Fruit fly (Drosophila melanogaster): ENCODE data around the gene TotZ.

TotZ gene

DNA sequence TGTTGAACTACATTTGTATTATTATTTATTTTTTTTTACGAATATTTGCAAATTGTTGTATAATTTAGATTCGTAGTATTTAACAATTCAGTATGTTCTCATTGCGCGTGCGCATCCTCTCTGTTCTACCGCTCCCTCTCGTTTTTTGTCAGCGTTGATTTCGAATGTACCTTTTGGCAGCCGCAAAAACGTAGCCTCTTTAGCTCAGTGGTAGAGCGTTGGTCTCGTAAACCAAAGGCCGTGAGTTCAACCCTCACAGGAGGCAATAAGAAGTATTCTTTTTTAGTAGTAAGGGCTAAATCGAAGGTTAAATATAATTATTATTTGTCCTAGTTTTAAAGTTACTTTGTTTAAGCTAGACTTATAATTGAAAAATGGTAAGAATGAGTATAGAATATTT, 13.0 kb downstream of the TotZ start:
- TF ChIP-seq usp (GFP tag; optimal IDR thresholded peaks at IDR 0.05) (no peak), EcR (GFP tag; optimal IDR thresholded peaks at IDR 0.05) (no peak), Dll (optimal IDR thresholded peaks at IDR 0.05) (no peak), pan (optimal IDR thresholded peaks at IDR 0.05) (no peak), psq (optimal IDR thresholded peaks at IDR 0.05) (no peak), CG8478 (optimal IDR thresholded peaks at IDR 0.05) (no peak)

DNA sequence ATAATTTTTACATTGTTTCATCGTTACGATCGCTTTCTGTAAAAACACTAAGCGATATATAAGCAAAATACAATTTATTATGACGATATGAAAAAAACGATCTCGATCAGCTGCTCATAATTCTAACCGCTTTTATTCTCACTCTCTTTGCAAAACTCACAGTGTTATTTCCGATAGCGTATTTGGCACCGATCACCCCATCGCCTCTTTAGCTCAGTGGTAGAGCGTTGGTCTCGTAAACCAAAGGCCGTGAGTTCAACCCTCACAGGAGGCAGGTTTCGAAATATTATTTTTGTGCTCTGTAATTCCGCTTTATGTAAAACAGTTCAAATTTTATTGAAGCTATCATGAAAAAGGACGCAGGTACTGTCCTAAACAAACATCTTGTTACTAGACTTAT, 13.4 kb downstream of the TotZ start:
- TF ChIP-seq usp (GFP tag; optimal IDR thresholded peaks at IDR 0.05) (no peak), Dll (optimal IDR thresholded peaks at IDR 0.05) (no peak), CG8478 (optimal IDR thresholded peaks at IDR 0.05) (no peak), psq (optimal IDR thresholded peaks at IDR 0.05) (no peak), EcR (GFP tag; optimal IDR thresholded peaks at IDR 0.05) (no peak), pan (optimal IDR thresholded peaks at IDR 0.05) (no peak)

DNA sequence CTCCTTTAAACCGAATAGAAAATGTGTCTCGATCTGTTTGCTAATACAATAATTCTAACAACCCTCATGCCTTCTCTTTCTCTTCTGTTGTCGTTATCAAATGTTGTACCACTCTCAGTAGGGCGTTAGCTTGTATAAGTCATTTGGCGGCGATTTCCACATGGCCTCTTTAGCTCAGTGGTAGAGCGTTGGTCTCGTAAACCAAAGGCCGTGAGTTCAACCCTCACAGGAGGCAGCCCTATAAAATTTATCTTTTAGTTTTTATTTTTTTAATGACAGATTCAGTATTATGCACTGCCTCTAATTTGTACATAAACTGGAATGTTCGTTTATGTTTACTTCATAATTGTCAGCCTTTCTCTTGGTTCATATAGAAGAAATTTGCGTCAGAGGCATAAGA, 14.0 kb downstream of the TotZ start:
- TF ChIP-seq usp (GFP tag; optimal IDR thresholded peaks at IDR 0.05) (no peak), pan (optimal IDR thresholded peaks at IDR 0.05) (no peak), Dll (optimal IDR thresholded peaks at IDR 0.05) (no peak), psq (optimal IDR thresholded peaks at IDR 0.05) (no peak), EcR (GFP tag; optimal IDR thresholded peaks at IDR 0.05) (no peak), CG8478 (optimal IDR thresholded peaks at IDR 0.05) (no peak)

DNA sequence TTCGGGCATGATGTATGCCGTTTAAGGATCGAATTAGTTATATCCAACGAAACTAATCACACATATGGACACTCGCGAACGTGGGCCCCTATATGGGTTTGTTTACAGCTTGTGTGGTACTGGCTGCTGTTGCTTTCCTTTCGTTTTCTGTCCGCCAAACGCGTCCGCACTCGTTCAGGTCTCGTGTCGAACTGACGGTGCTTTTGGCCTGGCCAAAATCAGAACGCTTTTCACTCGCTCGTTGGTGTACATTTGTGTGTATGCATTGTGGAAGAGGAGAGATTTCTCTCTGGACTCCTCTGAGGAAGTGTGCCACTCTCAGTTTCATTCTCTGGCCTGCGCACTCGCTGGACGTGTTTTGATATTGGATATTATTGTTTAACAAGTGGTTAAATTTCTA, 19.6 kb downstream of the TotZ start, which contains the start of gene Ktl:
Gene Ktl, minus strand, starts transcription at position 193 of the 400 bp plus-strand sequence.
- no peak for TF ChIP-seq Dll (optimal IDR thresholded peaks at IDR 0.05)

DNA sequence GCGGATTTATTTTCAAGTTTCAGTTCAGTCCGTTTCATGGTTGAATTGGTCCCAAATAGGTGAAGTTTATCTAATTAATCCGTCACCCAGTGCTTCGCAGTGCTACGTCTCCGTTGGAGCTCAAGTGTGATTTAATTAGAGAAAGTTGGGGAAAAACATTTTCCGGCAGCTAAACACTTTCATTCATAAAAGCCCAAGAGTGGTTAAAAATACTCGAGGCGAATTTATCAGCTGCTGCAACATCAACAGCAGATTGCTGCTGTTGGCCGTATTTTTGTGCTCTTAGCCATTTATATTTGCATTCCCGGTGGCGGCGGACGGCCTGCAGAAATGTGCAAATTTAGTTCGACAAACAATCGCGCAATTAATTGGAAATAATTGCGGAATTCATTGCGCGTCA, 24.1 kb downstream of the TotZ start, which contains the start of gene Grik:
Gene Grik, plus strand, starts transcription at position 301 of the 400 bp plus-strand sequence.
- TF ChIP-seq pan (optimal IDR thresholded peaks at IDR 0.05) (no peak), psq (optimal IDR thresholded peaks at IDR 0.05) (no peak), usp (GFP tag; optimal IDR thresholded peaks at IDR 0.05) (no peak), CG8478 (optimal IDR thresholded peaks at IDR 0.05) (no peak), Dll (optimal IDR thresholded peaks at IDR 0.05) (no peak), EcR (GFP tag; optimal IDR thresholded peaks at IDR 0.05) (no peak)

DNA sequence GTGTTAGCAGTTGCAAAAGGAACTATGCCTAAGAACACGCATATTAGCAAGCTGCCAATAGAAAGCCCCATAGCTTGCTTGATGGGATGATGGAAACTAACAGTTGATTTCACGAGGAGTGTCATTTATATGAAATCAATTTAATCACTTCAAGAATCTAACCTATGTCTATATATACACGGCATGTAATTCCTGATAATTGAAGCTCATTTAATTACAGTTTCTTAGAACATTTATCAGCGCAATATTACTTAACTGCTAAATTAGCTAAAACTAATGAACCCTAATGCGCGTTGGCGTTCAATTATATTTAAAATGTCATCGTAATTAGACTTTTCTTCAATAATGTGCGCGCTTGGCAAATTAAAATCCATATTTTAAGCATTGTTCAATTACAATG, 27.9 kb downstream of the TotZ start, which contains the start of gene TotX:
Gene TotX, minus strand, starts transcription at position 101 of the 400 bp plus-strand sequence.
- TF ChIP-seq psq (optimal IDR thresholded peaks at IDR 0.05) (no peak), usp (GFP tag; optimal IDR thresholded peaks at IDR 0.05) (no peak), Dll (optimal IDR thresholded peaks at IDR 0.05) (no peak), pan (optimal IDR thresholded peaks at IDR 0.05) (no peak), CG8478 (optimal IDR thresholded peaks at IDR 0.05) (no peak), EcR (GFP tag; optimal IDR thresholded peaks at IDR 0.05) (no peak)

DNA sequence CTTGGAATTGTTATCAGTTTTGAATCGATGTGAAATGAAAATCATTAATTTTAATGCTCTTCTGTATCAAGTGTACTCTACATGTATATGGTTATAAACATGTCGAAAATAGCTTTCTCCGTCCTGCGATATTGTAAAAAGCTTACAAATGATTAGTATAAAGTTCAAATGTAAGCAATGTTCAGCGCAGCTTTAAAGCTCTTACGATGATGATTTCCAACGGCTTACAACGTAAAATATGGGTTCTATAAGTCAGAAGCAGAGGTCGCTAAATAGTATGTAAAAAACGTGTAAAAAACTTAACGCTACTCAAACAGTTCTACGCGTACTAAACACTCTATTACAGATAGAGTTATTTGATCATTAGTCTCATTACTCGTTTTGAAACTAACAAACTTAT, 31.1 kb downstream of the TotZ start:
- TF ChIP-seq CG8478 (optimal IDR thresholded peaks at IDR 0.05), result no peak
- TF ChIP-seq psq (optimal IDR thresholded peaks at IDR 0.05), result no peak
- TF ChIP-seq usp (GFP tag; optimal IDR thresholded peaks at IDR 0.05), result no peak
- no peak for TF ChIP-seq pan (optimal IDR thresholded peaks at IDR 0.05)
- TF ChIP-seq EcR (GFP tag; optimal IDR thresholded peaks at IDR 0.05), result no peak
- TF ChIP-seq Dll (optimal IDR thresholded peaks at IDR 0.05), result no peak

DNA sequence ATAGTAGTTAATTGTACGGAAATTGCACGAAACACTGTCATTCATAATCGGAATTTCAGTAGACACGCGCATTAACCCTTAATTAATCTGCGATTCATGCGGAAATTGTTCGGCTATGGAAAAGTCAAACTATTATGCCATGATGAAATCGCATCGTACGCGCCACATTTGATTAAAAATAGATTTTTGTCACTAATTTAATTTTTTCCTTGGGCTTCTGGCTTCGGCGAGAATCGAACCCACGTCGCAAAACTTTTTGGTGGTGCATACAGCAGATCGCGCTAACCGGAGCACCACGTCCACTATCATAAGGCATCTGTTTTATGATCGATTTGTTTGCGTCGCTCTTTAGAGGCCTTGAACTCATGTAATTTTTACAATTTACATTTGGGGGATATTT, 35.2 kb downstream of the TotZ start:
- no peak for TF ChIP-seq pan (optimal IDR thresholded peaks at IDR 0.05)
- no peak for TF ChIP-seq EcR (GFP tag; optimal IDR thresholded peaks at IDR 0.05)
- no peak for TF ChIP-seq CG8478 (optimal IDR thresholded peaks at IDR 0.05)
- TF ChIP-seq usp (GFP tag; optimal IDR thresholded peaks at IDR 0.05), result no peak
- no peak for TF ChIP-seq psq (optimal IDR thresholded peaks at IDR 0.05)
- TF ChIP-seq Dll (optimal IDR thresholded peaks at IDR 0.05), result no peak

DNA sequence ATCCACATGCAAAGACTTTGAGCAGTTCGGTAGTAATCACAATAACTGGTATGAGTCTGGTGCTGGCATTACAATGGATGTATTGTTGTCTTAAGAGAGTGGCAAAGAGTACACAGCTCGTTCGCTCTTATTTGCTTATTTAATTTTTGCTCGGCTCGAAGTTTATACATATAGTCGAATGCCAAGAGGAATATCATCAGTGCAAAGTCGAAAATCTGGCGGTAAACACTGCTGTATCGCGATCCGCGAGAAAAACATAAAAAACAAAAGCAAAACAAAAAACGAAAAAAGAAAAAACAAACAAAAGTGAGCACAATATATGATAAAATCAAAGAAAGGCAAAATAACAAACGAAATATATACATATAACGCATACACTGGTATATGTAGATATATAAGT, 36.6 kb downstream of the TotZ start, which contains the start of gene hdly:
Gene hdly, plus strand, starts transcription at position 194 of the 400 bp plus-strand sequence.
- TF ChIP-seq CG8478 (optimal IDR thresholded peaks at IDR 0.05), result no peak
- no peak for TF ChIP-seq Dll (optimal IDR thresholded peaks at IDR 0.05)
- no peak for TF ChIP-seq usp (GFP tag; optimal IDR thresholded peaks at IDR 0.05)
- TF ChIP-seq psq (optimal IDR thresholded peaks at IDR 0.05), result no peak
- TF ChIP-seq pan (optimal IDR thresholded peaks at IDR 0.05), result no peak
- no peak for TF ChIP-seq EcR (GFP tag; optimal IDR thresholded peaks at IDR 0.05)

DNA sequence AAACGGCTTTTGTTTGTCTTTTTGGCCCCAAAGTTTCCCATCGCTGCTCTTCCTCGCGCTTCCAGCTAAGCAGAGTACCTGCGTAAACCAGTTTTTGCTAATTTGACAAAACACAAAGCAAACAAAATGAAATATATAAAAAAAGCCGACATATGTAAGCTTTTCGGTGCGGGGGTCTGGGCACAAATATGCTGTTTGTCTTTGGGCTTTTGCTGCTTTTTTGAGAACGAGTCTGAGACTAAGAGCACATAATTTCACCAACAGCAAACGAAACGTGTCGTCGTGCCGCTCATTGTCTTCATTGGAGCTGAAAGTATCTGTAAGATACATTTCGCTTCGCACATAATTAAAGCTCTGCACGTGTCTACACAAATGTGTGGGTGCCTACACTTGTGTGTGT, 38.3 kb downstream of the TotZ start:
- TF ChIP-seq CG8478 (optimal IDR thresholded peaks at IDR 0.05) (no peak), Dll (optimal IDR thresholded peaks at IDR 0.05) (no peak), psq (optimal IDR thresholded peaks at IDR 0.05) (no peak), pan (optimal IDR thresholded peaks at IDR 0.05) (no peak), EcR (GFP tag; optimal IDR thresholded peaks at IDR 0.05) (no peak), usp (GFP tag; optimal IDR thresholded peaks at IDR 0.05) (no peak)

Data from whole organism.